Fruit fly (Drosophila melanogaster): ENCODE data around the gene unc-45.

DNA sequence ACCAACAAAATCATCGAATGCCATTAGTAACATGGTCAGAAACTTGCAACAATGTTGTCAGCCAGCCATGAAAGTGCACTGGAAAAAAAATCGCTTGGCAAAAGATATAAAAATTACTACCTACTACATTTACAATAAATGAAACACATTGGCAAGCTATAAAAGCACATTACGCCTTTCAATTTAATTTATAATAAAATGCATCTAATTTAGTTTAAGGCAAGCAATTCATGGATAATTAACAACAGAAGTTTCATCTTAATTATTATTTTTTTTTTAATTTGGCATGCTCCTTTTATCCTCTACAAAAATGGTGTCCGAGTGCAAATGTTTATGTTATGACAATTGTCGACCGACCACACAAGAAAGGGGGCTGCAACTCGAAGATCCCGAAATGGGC lies 5.8 kb downstream of the unc-45 start:
- no peak for TF ChIP-seq CG8478 (optimal IDR thresholded peaks at IDR 0.05)
- no peak for TF ChIP-seq CTCF (optimal IDR thresholded peaks at IDR 0.05)

Data from S2 (cell line).